Worm (Caenorhabditis elegans) whole organism, L1 larva: ENCODE measurements around the gene rfc-1.
A peak's percentile ranks its signal among the peaks of the same experiment; 100 is the strongest.

Experiments
- aly-2 ChIP-seq: fragments of 150-350 bp; optimal IDR thresholded peaks from 2 replicates; lab custom pipeline; 2014; ENCODE audit warnings: missing biosample characterization, missing genetic modification characterization
- ceh-88 ChIP-seq: fragments of 200-800 bp; sonication (Bioruptor generic); IDR thresholded peaks from 2 replicates; pipeline ENCODE4 v1.3.6; 2022; ENCODE audit warnings: missing genetic modification characterization, missing compliant biosample characterization
- hlh-4 ChIP-seq: sonication (generic microtip); optimal IDR thresholded peaks from 2 replicates; lab custom pipeline; 2016; ENCODE audit warnings: mild to moderate bottlenecking, missing genetic modification characterization, missing compliant biosample characterization
- jun-1 ChIP-seq: fragments of 150-350 bp; optimal IDR thresholded peaks from 2 replicates; lab custom pipeline; 2014; ENCODE audit warnings: missing biosample characterization, missing genetic modification reagents, missing genetic modification characterization
- lin-35 ChIP-seq, 2 experiments: fragments of 150-350 bp; optimal IDR thresholded peaks; 2 replicates each; lab custom pipeline; 2014; ENCODE audit warnings: missing biosample characterization in 2 of 2, missing genetic modification characterization in 2 of 2, missing genetic modification reagents in 2 of 2
- nhr-19 ChIP-seq: fragments of 200-800 bp; sonication (Bioruptor generic); conservative IDR thresholded peaks from 2 replicates; pipeline ENCODE4 v1.3.6; 2022; ENCODE audit warnings: missing genetic modification characterization, missing compliant biosample characterization
- nhr-76 ChIP-seq: sonication (generic microtip); optimal IDR thresholded peaks from 2 replicates; lab custom pipeline; 2017; ENCODE audit warnings: missing biosample characterization, missing genetic modification characterization
- vab-15 ChIP-seq: sonication (generic microtip); optimal IDR thresholded peaks from 2 replicates; lab custom pipeline; 2017; ENCODE audit warnings: missing genotype, mild to moderate bottlenecking, missing genetic modification characterization, missing compliant biosample characterization
- zag-1 ChIP-seq: fragments of 150-350 bp; optimal IDR thresholded peaks from 2 replicates; lab custom pipeline; 2014; ENCODE audit warnings: missing biosample characterization, missing genetic modification characterization

- no peak for TF ChIP-seq hlh-4 (tag; lab: Kevin White, UChicago)
- peak in 1 of 2 experiments; percentile 74 for TF ChIP-seq lin-35 (GFP tag; optimal IDR thresholded peaks at IDR 0.05; lab: Kevin White, UChicago)
- TF ChIP-seq zag-1, result no peak
- no peak for TF ChIP-seq aly-2 (tag; lab: Kevin White, UChicago)
- no peak for TF ChIP-seq nhr-76
- TF ChIP-seq nhr-19 (GFP tag; lab: Robert Waterston, UW), result peak; percentile 43
- TF ChIP-seq jun-1 (tag; lab: Kevin White, UChicago), result no peak
- no peak for TF ChIP-seq vab-15 (tag; lab: Kevin White, UChicago)
- TF ChIP-seq ceh-88, result no peak
These were observed 15.0 kb upstream of the rfc-1 start, which contains the start of gene srh-17 for ce11 chrV:14660608-14661355.
